Fruit fly (Drosophila melanogaster) whole organism, embryonic: ENCODE results near the gene ebi.

Source experiments
- Blimp-1 ChIP-seq: fragments of 200-800 bp; sonication (Bioruptor generic); optimal IDR thresholded peaks from 3 replicates; lab custom pipeline; 2018; ENCODE audit warnings: missing biosample characterization, missing genetic modification characterization, mild to moderate bottlenecking, moderate library complexity, missing genetic modification reagents
- CG10267 ChIP-seq: fragments of 200-800 bp; sonication (Bioruptor generic); optimal IDR thresholded peaks from 2 replicates; lab custom pipeline; 2018; ENCODE audit warnings: missing biosample characterization, mild to moderate bottlenecking, missing genetic modification characterization, moderate library complexity
- CG10979 ChIP-seq: fragments of 200-800 bp; sonication (Bioruptor generic); optimal IDR thresholded peaks from 2 replicates; lab custom pipeline; 2018; ENCODE audit warnings: missing biosample characterization, mild to moderate bottlenecking, missing genetic modification characterization, moderate library complexity
- CG14860 ChIP-seq: fragments of 200-800 bp; sonication (Bioruptor generic); IDR thresholded peaks from 3 replicates; pipeline ENCODE4 v1.3.6; 2022; ENCODE audit warnings: missing biosample characterization, missing genetic modification characterization; ENCODE audit not compliant: partially characterized antibody
- CG1529 ChIP-seq: fragments of 200-800 bp; sonication (Bioruptor generic); optimal IDR thresholded peaks from 3 replicates; lab custom pipeline; 2018; ENCODE audit warnings: missing biosample characterization, missing genetic modification characterization
- CG15601 ChIP-seq: fragments of 200-800 bp; sonication (Bioruptor generic); optimal IDR thresholded peaks from 3 replicates; lab custom pipeline; 2019; ENCODE audit warnings: missing biosample characterization, mild to moderate bottlenecking, missing genetic modification characterization, moderate library complexity
- CG1602 ChIP-seq: fragments of 200-800 bp; sonication (Bioruptor generic); optimal IDR thresholded peaks from 3 replicates; lab custom pipeline; 2016; ENCODE audit warnings: missing biosample characterization, missing genetic modification characterization
- CG1603 ChIP-seq: fragments of 200-800 bp; sonication (Bioruptor generic); optimal IDR thresholded peaks from 2 replicates; lab custom pipeline; 2019; ENCODE audit warnings: missing biosample characterization, mild to moderate bottlenecking, missing genetic modification characterization, moderate library complexity
- CG17829 ChIP-seq: fragments of 200-800 bp; optimal IDR thresholded peaks from 2 replicates; lab custom pipeline; 2019; ENCODE audit warnings: missing biosample characterization, mild to moderate bottlenecking, missing genetic modification characterization, moderate library complexity
- CG18262 ChIP-seq: fragments of 200-800 bp; optimal IDR thresholded peaks from 3 replicates; lab custom pipeline; 2019; ENCODE audit warnings: missing biosample characterization, mild to moderate bottlenecking, missing genetic modification characterization, moderate library complexity
- CG2712 ChIP-seq: fragments of 200-800 bp; optimal IDR thresholded peaks from 3 replicates; lab custom pipeline; 2019; ENCODE audit warnings: missing biosample characterization, mild to moderate bottlenecking, missing genetic modification characterization, moderate library complexity
- CG6689 ChIP-seq: fragments of 200-800 bp; sonication (Bioruptor generic); IDR thresholded peaks from 2 replicates; pipeline ENCODE4 v1.3.6; 2022; ENCODE audit warnings: missing biosample characterization, missing genetic modification characterization
- CG8765 ChIP-seq: fragments of 200-800 bp; sonication (Bioruptor generic); IDR thresholded peaks from 2 replicates; pipeline ENCODE4 v1.3.6; 2022; ENCODE audit warnings: missing biosample characterization, missing genetic modification characterization
- Drgx ChIP-seq: fragments of 200-800 bp; sonication (Bioruptor generic); IDR thresholded peaks from 2 replicates; pipeline ENCODE4 v1.3.6; 2022; ENCODE audit warnings: missing biosample characterization, missing genetic modification characterization
- HmgZ ChIP-seq: fragments of 200-800 bp; sonication (Bioruptor generic); optimal IDR thresholded peaks from 2 replicates; lab custom pipeline; 2018; ENCODE audit warnings: missing biosample characterization, mild to moderate bottlenecking, missing genetic modification characterization
- Kr ChIP-seq: fragments of 200-800 bp; sonication (Bioruptor generic); optimal IDR thresholded peaks from 2 replicates; lab custom pipeline; 2017; ENCODE audit warnings: missing biosample characterization, mild to moderate bottlenecking, missing genetic modification characterization
- NC2β ChIP-seq: fragments of 200-800 bp; sonication (Bioruptor generic); optimal IDR thresholded peaks from 2 replicates; lab custom pipeline; 2016; ENCODE audit warnings: missing biosample characterization, missing genetic modification characterization
- Nf-YC ChIP-seq: fragments of 200-800 bp; optimal IDR thresholded peaks from 3 replicates; lab custom pipeline; 2019; ENCODE audit warnings: missing biosample characterization, mild to moderate bottlenecking, missing genetic modification characterization, moderate library complexity
- Oaz ChIP-seq: fragments of 200-800 bp; sonication (Bioruptor generic); IDR thresholded peaks from 2 replicates; pipeline ENCODE4 v1.3.6; 2022; ENCODE audit warnings: missing biosample characterization, missing genetic modification characterization
- Pdp1 ChIP-seq, 2 experiments: fragments of 200-800 bp; sonication (Bioruptor generic); optimal IDR thresholded peaks; 3 replicates each; lab custom pipeline; 2016; ENCODE audit warnings: missing biosample characterization in 2 of 2, missing genetic modification characterization in 2 of 2, mild to moderate bottlenecking in 1 of 2, moderate library complexity in 1 of 2
- Vsx1 ChIP-seq: fragments of 200-800 bp; sonication (Bioruptor generic); optimal IDR thresholded peaks from 2 replicates; lab custom pipeline; 2017; ENCODE audit warnings: missing biosample characterization, mild to moderate bottlenecking, missing genetic modification characterization, missing genetic modification reagents
- Xrp1 ChIP-seq: fragments of 200-800 bp; sonication (Bioruptor generic); IDR thresholded peaks from 2 replicates; pipeline ENCODE4 v1.3.6; 2022; ENCODE audit warnings: missing biosample characterization, missing genetic modification characterization
- ab ChIP-seq: fragments of 200-800 bp; sonication (Bioruptor generic); optimal IDR thresholded peaks from 2 replicates; lab custom pipeline; 2016; ENCODE audit warnings: missing biosample characterization, missing genetic modification characterization
- ara ChIP-seq: fragments of 200-800 bp; sonication (Bioruptor generic); IDR thresholded peaks from 2 replicates; pipeline ENCODE4 v1.3.6; 2022; ENCODE audit warnings: missing biosample characterization, missing genetic modification characterization
- bsh ChIP-seq, 2 experiments: fragments of 200-800 bp; sonication (Bioruptor generic); optimal IDR thresholded peaks; 2 replicates each; lab custom pipeline; 2017 to 2018; ENCODE audit warnings: mild to moderate bottlenecking in 2 of 2, missing biosample characterization in 2 of 2, missing genetic modification characterization in 2 of 2, moderate library complexity in 1 of 2
- corto ChIP-seq: fragments of 200-800 bp; sonication (Bioruptor generic); optimal IDR thresholded peaks from 2 replicates; lab custom pipeline; 2016; ENCODE audit warnings: missing biosample characterization, mild to moderate bottlenecking, missing genetic modification characterization, moderate library complexity
- crol ChIP-seq: fragments of 200-800 bp; sonication (Bioruptor generic); IDR thresholded peaks from 2 replicates; pipeline ENCODE4 v1.3.6; 2022; ENCODE audit warnings: missing biosample characterization, missing genetic modification characterization
- dmrt99B ChIP-seq: fragments of 200-800 bp; sonication (Bioruptor generic); optimal IDR thresholded peaks from 2 replicates; lab custom pipeline; 2018; ENCODE audit warnings: missing biosample characterization, mild to moderate bottlenecking, missing genetic modification characterization, moderate library complexity
- fd96Cb ChIP-seq: fragments of 200-800 bp; sonication (Bioruptor generic); optimal IDR thresholded peaks from 2 replicates; lab custom pipeline; 2018; ENCODE audit warnings: missing biosample characterization, mild to moderate bottlenecking, missing genetic modification characterization, moderate library complexity
- fru ChIP-seq: fragments of >200 bp; optimal IDR thresholded peaks from 2 replicates; lab custom pipeline; 2017
- gem ChIP-seq: fragments of 200-800 bp; sonication (Bioruptor generic); optimal IDR thresholded peaks from 2 replicates; lab custom pipeline; 2019; ENCODE audit warnings: missing biosample characterization, mild to moderate bottlenecking, missing genetic modification characterization, moderate library complexity
- grn ChIP-seq: fragments of 200-800 bp; sonication (Bioruptor generic); optimal IDR thresholded peaks from 3 replicates; lab custom pipeline; 2017; ENCODE audit warnings: missing biosample characterization, missing genetic modification characterization
- kah ChIP-seq: fragments of 200-800 bp; sonication (Bioruptor generic); optimal IDR thresholded peaks from 2 replicates; lab custom pipeline; 2018; ENCODE audit warnings: missing biosample characterization, mild to moderate bottlenecking, missing genetic modification characterization
- ken ChIP-seq: fragments of 200-800 bp; sonication (Bioruptor generic); IDR thresholded peaks from 3 replicates; pipeline ENCODE4 v1.3.6; 2022; ENCODE audit warnings: missing biosample characterization, missing genetic modification characterization
- lbe ChIP-seq: fragments of 200-800 bp; sonication (Bioruptor generic); optimal IDR thresholded peaks from 2 replicates; lab custom pipeline; 2016; ENCODE audit warnings: missing biosample characterization, mild to moderate bottlenecking, missing genetic modification characterization
- lilli ChIP-seq: fragments of 200-800 bp; sonication (Bioruptor generic); optimal IDR thresholded peaks from 3 replicates; lab custom pipeline; 2016; ENCODE audit warnings: missing biosample characterization, missing genetic modification characterization
- lola ChIP-seq, 3 experiments: fragments of >200 bp in 2 of 3; fragments of 200-800 bp in 1 of 3; sonication (Bioruptor generic) in 1 of 3; optimal IDR thresholded peaks; 2 replicates each; lab custom pipeline; 2017 to 2019; ENCODE audit warnings: missing biosample characterization in 3 of 3, missing genetic modification characterization in 3 of 3, mild to moderate bottlenecking in 1 of 3, moderate library complexity in 1 of 3
- nom ChIP-seq: fragments of 200-800 bp; sonication (Bioruptor generic); optimal IDR thresholded peaks from 2 replicates; lab custom pipeline; 2017; ENCODE audit warnings: missing biosample characterization, missing genetic modification characterization, mild to moderate bottlenecking, moderate library complexity, missing genetic modification reagents
- phol ChIP-seq: fragments of 200-800 bp; sonication (Bioruptor generic); optimal IDR thresholded peaks from 3 replicates; lab custom pipeline; 2018; ENCODE audit warnings: missing biosample characterization, mild to moderate bottlenecking, missing genetic modification characterization, moderate library complexity
- rib ChIP-seq: fragments of 200-800 bp; sonication (Bioruptor generic); IDR thresholded peaks from 2 replicates; pipeline ENCODE4 v1.3.6; 2022; ENCODE audit warnings: missing biosample characterization, missing genetic modification characterization
- row ChIP-seq: fragments of 200-800 bp; sonication (Bioruptor generic); IDR thresholded peaks from 3 replicates; pipeline ENCODE4 v1.3.6; 2022; ENCODE audit warnings: missing biosample characterization, missing genetic modification characterization
- run ChIP-seq: fragments of 200-800 bp; sonication (Bioruptor generic); optimal IDR thresholded peaks from 3 replicates; lab custom pipeline; 2018; ENCODE audit warnings: missing biosample characterization, mild to moderate bottlenecking, missing genetic modification characterization
- sna ChIP-seq: fragments of 200-800 bp; sonication (Bioruptor generic); IDR thresholded peaks from 2 replicates; pipeline ENCODE4 v1.3.6; 2022; ENCODE audit warnings: missing biosample characterization, missing genetic modification characterization; ENCODE audit not compliant: partially characterized antibody
- sug ChIP-seq: fragments of 200-800 bp; optimal IDR thresholded peaks from 2 replicates; lab custom pipeline; 2019; ENCODE audit warnings: missing biosample characterization, mild to moderate bottlenecking, missing genetic modification characterization, moderate library complexity
- tll ChIP-seq, 2 experiments: fragments of 200-800 bp in 1 of 2; fragments of >200 bp in 1 of 2; sonication (Bioruptor generic) in 1 of 2; optimal IDR thresholded peaks; 2 replicates each; lab custom pipeline; 2017 to 2019; ENCODE audit warnings: missing biosample characterization in 2 of 2, missing genetic modification characterization in 2 of 2, mild to moderate bottlenecking in 1 of 2, moderate library complexity in 1 of 2
- ttk ChIP-seq: fragments of 200-800 bp; sonication (Bioruptor generic); IDR thresholded peaks from 2 replicates; pipeline ENCODE4 v2.1.2; 2022; ENCODE audit warnings: missing biosample characterization, missing genetic modification characterization
- zen ChIP-seq: fragments of 200-800 bp; sonication (Bioruptor generic); optimal IDR thresholded peaks from 3 replicates; lab custom pipeline; 2018; ENCODE audit warnings: missing biosample characterization, mild to moderate bottlenecking, missing genetic modification characterization, moderate library complexity
- zfh1 ChIP-seq: fragments of 200-800 bp; sonication (Bioruptor generic); IDR thresholded peaks from 3 replicates; pipeline ENCODE4 v1.3.6; 2022; ENCODE audit warnings: missing biosample characterization, missing genetic modification characterization

ebi gene

DNA sequence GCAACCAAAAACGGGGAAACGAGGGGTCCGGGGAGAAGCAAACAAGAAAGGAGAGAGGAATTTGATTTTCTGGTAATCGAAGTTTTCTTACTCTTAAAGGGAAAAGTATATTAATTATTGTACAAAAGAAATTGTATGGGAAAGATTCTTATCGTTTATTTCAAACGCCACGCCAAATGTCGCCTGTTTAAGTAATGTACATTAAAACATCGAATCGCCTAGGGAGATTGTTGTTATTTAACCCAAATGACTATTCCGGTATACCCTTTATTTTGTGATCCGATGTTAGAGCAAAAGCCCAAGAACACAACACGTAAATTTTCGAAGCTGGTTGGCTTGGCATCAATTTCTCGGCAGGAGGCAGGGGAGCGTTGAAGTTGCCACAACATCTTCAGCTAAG, 24.5 kb downstream of the ebi start (continued):
- TF ChIP-seq sug (tag; lab: Kevin White, UChicago) (no peak), lola (GFP tag; optimal IDR thresholded peaks at IDR 0.05; lab: Kevin White, UChicago) (peak in 1 of 3 experiments; percentile 34), lilli (GFP tag; lab: Kevin White, UChicago) (no peak), CG2712 (peak; percentile 53), CG15601 (peak; percentile 6), bsh (GFP tag; optimal IDR thresholded peaks at IDR 0.05; lab: Kevin White, UChicago) (peak; percentile 34 to 65), CG10267 (tag; lab: Kevin White, UChicago) (peak; percentile 31), CG17829 (peak; percentile 22), rib (GFP tag; lab: Robert Waterston, UW) (no peak), phol (tag; lab: Kevin White, UChicago) (peak; percentile 22), crol (GFP tag; lab: Robert Waterston, UW) (0 out of 2 replicates have a peak, but pooled peaks have one; percentile 17), Blimp-1 (GFP tag; lab: Kevin White, UChicago) (peak; percentile 29), fd96Cb (tag; lab: Kevin White, UChicago) (peak; percentile 2), nom (peak; percentile 71), ken (GFP tag; lab: Robert Waterston, UW) (no peak), CG10979 (tag; lab: Kevin White, UChicago) (peak; percentile 55), row (GFP tag; lab: Robert Waterston, UW) (peak; percentile 12; the same call in 1 of the 3 replicates), Drgx (GFP tag; lab: Robert Waterston, UW) (peak; percentile 68), lbe (GFP tag; lab: Kevin White, UChicago) (peak; percentile 88), grn (no peak), ara (peak; percentile 55; the same call in 1 of the 2 replicates), gem (peak; percentile 29), HmgZ (tag; lab: Kevin White, UChicago) (no peak), CG14860 (no peak), corto (peak; percentile 43), ttk (no peak), Xrp1 (GFP tag; lab: Robert Waterston, UW) (peak; percentile 63)

DNA sequence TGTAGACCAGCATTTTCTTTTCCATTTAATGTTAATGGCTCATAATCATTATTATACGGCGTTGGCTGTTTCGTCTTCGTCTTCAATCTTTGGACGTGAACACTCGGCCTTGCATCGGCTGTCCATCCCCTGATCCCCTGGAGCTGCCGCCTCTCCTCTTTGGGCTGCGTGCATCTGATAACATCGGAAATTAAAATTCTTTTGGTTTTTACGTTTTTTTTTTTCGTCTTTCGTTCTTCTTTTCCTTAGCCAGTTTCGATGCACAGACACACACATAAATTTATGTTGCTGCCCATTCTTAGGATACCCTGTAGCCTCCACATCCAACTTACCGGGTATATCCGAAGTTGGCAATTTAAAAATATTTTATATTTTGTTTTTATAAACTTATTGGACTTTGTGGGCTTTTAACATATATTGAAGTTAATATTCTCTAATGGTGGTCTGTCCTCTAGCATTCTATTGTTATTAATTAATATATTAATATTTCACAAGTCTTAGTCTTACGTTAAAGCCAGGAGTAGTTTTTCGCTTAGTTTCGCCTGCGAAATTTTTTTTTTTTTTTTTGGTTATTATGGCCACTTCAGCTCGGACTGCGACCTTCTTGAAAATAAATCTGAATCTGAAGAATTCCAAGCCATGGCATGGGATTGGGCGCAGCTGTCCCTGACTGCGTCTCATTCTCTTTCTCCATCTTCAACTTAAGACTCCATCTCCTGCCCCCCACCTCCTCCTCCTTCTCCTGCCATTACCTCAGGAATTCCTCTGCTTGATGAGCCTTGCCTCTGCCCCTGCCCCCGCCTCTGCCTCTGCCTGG, 26.0 kb downstream of the ebi start:
- TF ChIP-seq CG2712: peak; percentile 88
- TF ChIP-seq CG1603: no peak
- peak; percentile 58 for TF ChIP-seq CG6689 (GFP tag; lab: Robert Waterston, UW)
- TF ChIP-seq Nf-YC (tag; lab: Kevin White, UChicago): no peak
- TF ChIP-seq CG18262 (tag; lab: Kevin White, UChicago): peak; percentile 89
- TF ChIP-seq dmrt99B (tag; lab: Kevin White, UChicago): no peak
- peak; percentile 81 for TF ChIP-seq gem
- peak; percentile 14; the same call in 1 of the 2 replicates for TF ChIP-seq CG8765 (GFP tag; lab: Robert Waterston, UW)
- peak; percentile 42 for TF ChIP-seq CG1602
- TF ChIP-seq CG1529 (GFP tag; lab: Kevin White, UChicago): peak; percentile 43
- TF ChIP-seq zfh1: peak; percentile 59; the same call in 2 of the 3 replicates
- no peak for TF ChIP-seq fru (lab: Kevin White, UChicago)
- TF ChIP-seq zen (tag; lab: Kevin White, UChicago): peak; percentile 41
- TF ChIP-seq tll (GFP tag; optimal IDR thresholded peaks at IDR 0.05; lab: Kevin White, UChicago): no peak
- TF ChIP-seq Kr: peak; percentile 18
- TF ChIP-seq ab (GFP tag; lab: Kevin White, UChicago): no peak
- TF ChIP-seq run (tag; lab: Kevin White, UChicago): no peak
- TF ChIP-seq Oaz (GFP tag; lab: Robert Waterston, UW): no peak
- no peak for TF ChIP-seq NC2β (GFP tag; lab: Kevin White, UChicago)
- peak; percentile 75 for TF ChIP-seq nom
- TF ChIP-seq sna: no peak
- TF ChIP-seq Vsx1 (GFP tag; lab: Kevin White, UChicago): no peak
- no peak for TF ChIP-seq kah
- peak; percentile 71 to 85 for TF ChIP-seq bsh (GFP tag; optimal IDR thresholded peaks at IDR 0.05; lab: Kevin White, UChicago)
- TF ChIP-seq Pdp1 (GFP tag; optimal IDR thresholded peaks at IDR 0.05; lab: Kevin White, UChicago): no peak
